Fruit fly (Drosophila melanogaster) whole organism, prepupa: ENCODE data around the gene Elp1.
A peak's percentile ranks its signal among the peaks of the same experiment; 100 is the strongest.

Source experiments
- Blimp-1 ChIP-seq: fragments of 200-800 bp; sonication (Bioruptor generic); optimal IDR thresholded peaks from 3 replicates; lab custom pipeline; 2017; ENCODE audit warnings: missing biosample characterization, missing genetic modification characterization, mild to moderate bottlenecking, moderate library complexity, missing genetic modification reagents
- CG10631 ChIP-seq: fragments of 200-800 bp; sonication (Bioruptor generic); optimal IDR thresholded peaks from 2 replicates; lab custom pipeline; 2016; ENCODE audit warnings: missing biosample characterization, missing genetic modification characterization
- CG10669 ChIP-seq: fragments of 200-800 bp; sonication (Bioruptor generic); optimal IDR thresholded peaks from 3 replicates; lab custom pipeline; 2018; ENCODE audit warnings: missing biosample characterization, mild to moderate bottlenecking, missing genetic modification characterization, moderate library complexity
- CG11294 ChIP-seq: fragments of 200-800 bp; sonication (Bioruptor generic); IDR thresholded peaks from 2 replicates; pipeline ENCODE4 v1.3.6; 2022; ENCODE audit warnings: missing biosample characterization, missing genetic modification characterization
- CG11902 ChIP-seq: fragments of 200-800 bp; sonication (Bioruptor generic); optimal IDR thresholded peaks from 3 replicates; lab custom pipeline; 2016; ENCODE audit warnings: missing biosample characterization, missing genetic modification characterization
- CG15336 ChIP-seq: fragments of 200-800 bp; sonication (Bioruptor generic); IDR thresholded peaks from 2 replicates; pipeline ENCODE4 v1.3.6; 2022; ENCODE audit warnings: missing biosample characterization, missing genetic modification characterization
- CG1621 ChIP-seq: fragments of 200-800 bp; sonication (Bioruptor generic); optimal IDR thresholded peaks from 3 replicates; lab custom pipeline; 2018; ENCODE audit warnings: missing biosample characterization, mild to moderate bottlenecking, missing genetic modification characterization
- CG16779 ChIP-seq: fragments of 200-800 bp; sonication (Bioruptor generic); optimal IDR thresholded peaks from 3 replicates; lab custom pipeline; 2017; ENCODE audit warnings: missing biosample characterization, mild to moderate bottlenecking, missing genetic modification characterization
- CG3032 ChIP-seq: fragments of 200-800 bp; optimal IDR thresholded peaks from 2 replicates; lab custom pipeline; 2019; ENCODE audit warnings: missing biosample characterization, mild to moderate bottlenecking, missing genetic modification characterization, moderate library complexity
- CG32006 ChIP-seq: fragments of 200-800 bp; sonication (Bioruptor generic); optimal IDR thresholded peaks from 3 replicates; lab custom pipeline; 2017; ENCODE audit warnings: missing biosample characterization, mild to moderate bottlenecking, missing genetic modification characterization
- CG34406 ChIP-seq: fragments of 200-800 bp; sonication (Bioruptor generic); optimal IDR thresholded peaks from 3 replicates; lab custom pipeline; 2016; ENCODE audit warnings: missing biosample characterization, missing genetic modification characterization
- CG3919 ChIP-seq: fragments of 200-800 bp; sonication (Bioruptor generic); optimal IDR thresholded peaks from 3 replicates; lab custom pipeline; 2016; ENCODE audit warnings: missing biosample characterization, missing genetic modification characterization
- CG6163 ChIP-seq: fragments of 200-800 bp; sonication (Bioruptor generic); IDR thresholded peaks from 3 replicates; pipeline ENCODE4 v1.3.6; 2022; ENCODE audit warnings: missing biosample characterization, missing genetic modification characterization
- CG6276 ChIP-seq: fragments of 200-800 bp; sonication (Bioruptor generic); optimal IDR thresholded peaks from 2 replicates; lab custom pipeline; 2017; ENCODE audit warnings: missing biosample characterization, mild to moderate bottlenecking, missing genetic modification characterization
- CG6792 ChIP-seq: fragments of 200-800 bp; sonication (Bioruptor generic); optimal IDR thresholded peaks from 3 replicates; lab custom pipeline; 2016; ENCODE audit warnings: missing biosample characterization, missing genetic modification characterization
- CG6808 ChIP-seq: fragments of 200-800 bp; sonication (Bioruptor generic); optimal IDR thresholded peaks from 3 replicates; lab custom pipeline; 2017; ENCODE audit warnings: missing biosample characterization, missing genetic modification characterization, mild to moderate bottlenecking, moderate library complexity, missing genetic modification reagents
- CG8119 ChIP-seq: fragments of 200-800 bp; sonication (Bioruptor generic); IDR thresholded peaks from 3 replicates; pipeline ENCODE4 v1.3.6; 2022; ENCODE audit warnings: missing biosample characterization, missing genetic modification characterization
- CG8319 ChIP-seq: fragments of 200-800 bp; sonication (Bioruptor generic); optimal IDR thresholded peaks from 3 replicates; lab custom pipeline; 2016; ENCODE audit warnings: missing biosample characterization, missing genetic modification characterization
- CG8632 ChIP-seq: fragments of 200-800 bp; sonication (Bioruptor generic); optimal IDR thresholded peaks from 3 replicates; lab custom pipeline; 2016; ENCODE audit warnings: missing biosample characterization, missing genetic modification characterization
- Eip75B ChIP-seq: fragments of 200-800 bp; sonication (Bioruptor generic); optimal IDR thresholded peaks from 3 replicates; lab custom pipeline; 2016; ENCODE audit warnings: missing biosample characterization, missing genetic modification characterization
- Eip78C ChIP-seq: fragments of 200-800 bp; sonication (Bioruptor generic); peaks from one replicate; lab custom pipeline; 2016; ENCODE audit warnings: missing biosample characterization, missing genetic modification characterization
- Ets96B ChIP-seq: fragments of 200-800 bp; optimal IDR thresholded peaks from 2 replicates; lab custom pipeline; 2019; ENCODE audit warnings: missing biosample characterization, mild to moderate bottlenecking, missing genetic modification characterization, moderate library complexity
- Gug ChIP-seq: fragments of 200-800 bp; sonication (Bioruptor generic); IDR thresholded peaks from 2 replicates; pipeline ENCODE4 v1.3.6; 2022; ENCODE audit warnings: missing biosample characterization, missing genetic modification characterization
- Hr39 ChIP-seq: fragments of 200-800 bp; sonication (Bioruptor generic); optimal IDR thresholded peaks from 2 replicates; lab custom pipeline; 2016; ENCODE audit warnings: missing biosample characterization, missing genetic modification characterization
- Hr4 ChIP-seq: fragments of 200-800 bp; sonication (Bioruptor generic); optimal IDR thresholded peaks from 3 replicates; lab custom pipeline; 2016; ENCODE audit warnings: missing biosample characterization, missing genetic modification characterization
- Lpt ChIP-seq: fragments of 200-800 bp; sonication (Bioruptor generic); optimal IDR thresholded peaks from 3 replicates; lab custom pipeline; 2016; ENCODE audit warnings: missing biosample characterization, missing genetic modification characterization
- Met ChIP-seq: fragments of 200-800 bp; sonication (Bioruptor generic); optimal IDR thresholded peaks from 3 replicates; lab custom pipeline; 2016; ENCODE audit warnings: missing biosample characterization, missing genetic modification characterization
- OdsH ChIP-seq: fragments of 200-800 bp; sonication (Bioruptor generic); optimal IDR thresholded peaks from 3 replicates; lab custom pipeline; 2016; ENCODE audit warnings: missing biosample characterization, missing genetic modification characterization
- Sox102F ChIP-seq: fragments of 200-800 bp; sonication (Bioruptor generic); optimal IDR thresholded peaks from 2 replicates; lab custom pipeline; 2016; ENCODE audit warnings: missing biosample characterization, mild to moderate bottlenecking, missing genetic modification characterization
- Sox14 ChIP-seq: fragments of 200-800 bp; sonication (Bioruptor generic); optimal IDR thresholded peaks from 3 replicates; lab custom pipeline; 2016; ENCODE audit warnings: missing biosample characterization, missing genetic modification characterization
- Sox15 ChIP-seq: fragments of 200-800 bp; sonication (Bioruptor generic); optimal IDR thresholded peaks from 3 replicates; lab custom pipeline; 2016; ENCODE audit warnings: missing biosample characterization, missing genetic modification characterization
- achi ChIP-seq: fragments of 200-800 bp; sonication (Bioruptor generic); optimal IDR thresholded peaks from 3 replicates; lab custom pipeline; 2016; ENCODE audit warnings: missing biosample characterization, missing genetic modification characterization
- acj6 ChIP-seq: fragments of 200-800 bp; sonication (Bioruptor generic); optimal IDR thresholded peaks from 3 replicates; lab custom pipeline; 2016; ENCODE audit warnings: missing biosample characterization, missing genetic modification characterization
- cyc ChIP-seq: fragments of 200-800 bp; sonication (Bioruptor generic); optimal IDR thresholded peaks from 3 replicates; lab custom pipeline; 2016; ENCODE audit warnings: missing biosample characterization, missing genetic modification characterization
- eg ChIP-seq: fragments of 200-800 bp; sonication (Bioruptor generic); IDR thresholded peaks from 3 replicates; pipeline ENCODE4 v1.3.6; 2022; ENCODE audit warnings: missing biosample characterization, missing genetic modification characterization
- esn ChIP-seq: fragments of 200-800 bp; sonication (Bioruptor generic); optimal IDR thresholded peaks from 2 replicates; lab custom pipeline; 2016; ENCODE audit warnings: missing biosample characterization, mild to moderate bottlenecking, missing genetic modification characterization, moderate library complexity
- fd59A ChIP-seq: fragments of 200-800 bp; sonication (Bioruptor generic); optimal IDR thresholded peaks from 2 replicates; lab custom pipeline; 2017; ENCODE audit warnings: missing biosample characterization, mild to moderate bottlenecking, missing genetic modification characterization, missing genetic modification reagents
- fd85E ChIP-seq: fragments of 200-800 bp; sonication (Bioruptor generic); optimal IDR thresholded peaks from 3 replicates; lab custom pipeline; 2016; ENCODE audit warnings: missing biosample characterization, missing genetic modification characterization
- fkh ChIP-seq: fragments of 200-800 bp; sonication (Bioruptor generic); optimal IDR thresholded peaks from 3 replicates; lab custom pipeline; 2017; ENCODE audit warnings: missing biosample characterization, mild to moderate bottlenecking, missing genetic modification characterization, moderate library complexity
- lz ChIP-seq: fragments of 200-800 bp; sonication (Bioruptor generic); optimal IDR thresholded peaks from 3 replicates; lab custom pipeline; 2016; ENCODE audit warnings: missing biosample characterization, missing genetic modification characterization
- pdm3 ChIP-seq: fragments of 200-800 bp; sonication (Bioruptor generic); optimal IDR thresholded peaks from 3 replicates; lab custom pipeline; 2016; ENCODE audit warnings: missing biosample characterization, missing genetic modification characterization
- salr ChIP-seq, 2 experiments: fragments of 200-800 bp; sonication (Bioruptor generic); optimal IDR thresholded peaks; 3 replicates each; lab custom pipeline; 2016 to 2018; ENCODE audit warnings: missing biosample characterization in 2 of 2, missing genetic modification characterization in 2 of 2, mild to moderate bottlenecking in 1 of 2
- spab ChIP-seq: fragments of 200-800 bp; sonication (Bioruptor generic); optimal IDR thresholded peaks from 2 replicates; lab custom pipeline; 2017; ENCODE audit warnings: missing biosample characterization, mild to moderate bottlenecking, missing genetic modification characterization, missing genetic modification reagents
- ss ChIP-seq, 2 experiments: fragments of 200-800 bp; sonication (Bioruptor generic); optimal IDR thresholded peaks; 2 replicates in 1 of 2; 3 replicates in 1 of 2; lab custom pipeline; 2017 to 2018; ENCODE audit warnings: mild to moderate bottlenecking in 2 of 2, missing biosample characterization in 2 of 2, missing genetic modification characterization in 2 of 2, moderate library complexity in 1 of 2
- svp ChIP-seq: fragments of 200-800 bp; sonication (Bioruptor generic); peaks from one replicate; lab custom pipeline; 2016; ENCODE audit warnings: missing biosample characterization, missing genetic modification characterization
- topi ChIP-seq: fragments of 200-800 bp; sonication (Bioruptor generic); optimal IDR thresholded peaks from 3 replicates; lab custom pipeline; 2016; ENCODE audit warnings: missing biosample characterization, missing genetic modification characterization
- vri ChIP-seq: fragments of 200-800 bp; sonication (Bioruptor generic); optimal IDR thresholded peaks from 3 replicates; lab custom pipeline; 2016; ENCODE audit warnings: missing biosample characterization, mild to moderate bottlenecking, missing genetic modification characterization

Elp1 gene

DNA sequence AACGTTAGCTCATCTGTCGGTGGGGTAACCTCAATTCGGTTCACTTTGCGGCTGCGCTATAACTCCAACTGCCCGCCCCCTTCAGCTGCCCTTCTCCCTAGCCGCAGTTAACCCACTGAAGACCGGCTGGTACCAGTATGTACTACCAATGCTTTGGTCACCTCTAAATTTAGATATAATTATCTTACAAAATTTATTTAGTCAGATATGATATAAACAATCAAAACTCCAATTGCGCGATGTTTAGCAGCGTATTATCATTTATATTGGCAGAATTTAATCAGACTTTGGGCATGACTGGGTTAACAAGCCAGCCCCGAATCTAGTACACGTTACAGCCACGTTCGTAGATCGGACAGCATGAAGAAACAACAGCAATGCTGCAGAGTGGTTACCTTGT, 10.9 kb downstream of the Elp1 start (continued):
- TF ChIP-seq CG8632 (GFP tag; lab: Kevin White, UChicago) (peak; percentile 10), vri (no peak), topi (GFP tag; lab: Kevin White, UChicago) (peak; percentile 6), acj6 (GFP tag; lab: Kevin White, UChicago) (peak; percentile 39), svp (peak; percentile 70), Ets96B (peak; percentile 43), Hr39 (no peak), fkh (GFP tag; lab: Kevin White, UChicago) (no peak), CG10631 (GFP tag; lab: Kevin White, UChicago) (peak; percentile 43), Sox15 (GFP tag; lab: Kevin White, UChicago) (peak; percentile 11), esn (GFP tag; lab: Kevin White, UChicago) (no peak), lz (peak; percentile 27), CG6792 (GFP tag; lab: Kevin White, UChicago) (peak; percentile 32), achi (peak; percentile 52), Sox14 (GFP tag; lab: Kevin White, UChicago) (peak; percentile 37), Lpt (GFP tag; lab: Kevin White, UChicago) (peak; percentile 57), CG1621 (peak; percentile 21), CG16779 (tag; lab: Kevin White, UChicago) (no peak), CG11902 (GFP tag; lab: Kevin White, UChicago) (peak; percentile 0), CG3919 (peak; percentile 51), Eip78C (GFP tag; lab: Kevin White, UChicago) (peak; percentile 91), CG11294 (GFP tag; lab: Robert Waterston, UW) (peak; percentile 26; the same call in 1 of the 2 replicates), CG6808 (GFP tag; lab: Kevin White, UChicago) (peak; percentile 55), fd59A (GFP tag; lab: Kevin White, UChicago) (peak; percentile 38), CG6276 (GFP tag; lab: Kevin White, UChicago) (peak; percentile 53)

DNA sequence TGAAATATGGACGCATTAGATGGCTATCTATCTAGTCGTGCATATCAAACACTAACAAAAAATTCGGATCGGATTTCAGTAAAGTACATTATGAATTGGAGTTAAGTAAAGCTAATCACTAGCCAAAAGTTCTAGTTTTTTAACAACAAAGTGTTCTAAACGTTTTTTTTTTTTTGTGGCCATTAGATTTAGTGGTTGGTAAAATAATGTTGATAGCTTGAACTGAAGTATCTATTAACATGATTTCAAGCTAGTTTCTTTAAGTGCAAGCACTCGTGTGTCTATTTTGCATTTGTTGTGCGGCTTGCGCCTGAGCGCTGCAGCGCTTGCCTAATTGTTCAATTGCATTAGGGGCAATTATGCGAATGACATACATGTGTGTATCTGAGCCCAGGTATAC, 11.8 kb downstream of the Elp1 start:
- TF ChIP-seq eg (GFP tag; lab: Robert Waterston, UW) (peak; percentile 50; the same call in 2 of the 3 replicates), Hr4 (peak; percentile 18), salr (GFP tag; optimal IDR thresholded peaks at IDR 0.05; lab: Kevin White, UChicago) (no peak), CG6276 (GFP tag; lab: Kevin White, UChicago) (peak; percentile 20), Blimp-1 (no peak), svp (no peak), cyc (no peak), fd85E (GFP tag; lab: Kevin White, UChicago) (no peak), Lpt (GFP tag; lab: Kevin White, UChicago) (no peak), CG32006 (GFP tag; lab: Kevin White, UChicago) (peak; percentile 33), Hr39 (no peak), CG15336 (GFP tag; lab: Robert Waterston, UW) (peak; percentile 64), CG8119 (GFP tag; lab: Robert Waterston, UW) (no peak)

- peak; percentile 10 for TF ChIP-seq spab (GFP tag; lab: Kevin White, UChicago)
- TF ChIP-seq eg (GFP tag; lab: Robert Waterston, UW) = no peak
- no peak for TF ChIP-seq CG16779 (tag; lab: Kevin White, UChicago)
- TF ChIP-seq pdm3 (GFP tag; lab: Kevin White, UChicago) = peak; percentile 29
- peak; percentile 69 for TF ChIP-seq Eip78C (GFP tag; lab: Kevin White, UChicago)
- 0 out of 2 replicates have a peak, but pooled peaks have one; percentile 17 for TF ChIP-seq CG15336 (GFP tag; lab: Robert Waterston, UW)
- TF ChIP-seq Met (GFP tag; lab: Kevin White, UChicago) = no peak
- no peak for TF ChIP-seq vri
- peak; percentile 26 for TF ChIP-seq CG3032 (tag; lab: Kevin White, UChicago)
- peak; percentile 33 for TF ChIP-seq CG3919
- TF ChIP-seq Gug (GFP tag; lab: Robert Waterston, UW) = no peak
- TF ChIP-seq esn (GFP tag; lab: Kevin White, UChicago) = no peak
- TF ChIP-seq CG34406 (GFP tag; lab: Kevin White, UChicago) = peak; percentile 3
- peak in 1 of 2 experiments; percentile 37 for TF ChIP-seq ss (GFP tag; optimal IDR thresholded peaks at IDR 0.05; lab: Kevin White, UChicago)
- no peak for TF ChIP-seq Sox102F
- TF ChIP-seq OdsH (GFP tag; lab: Kevin White, UChicago) = peak; percentile 15
- no peak for TF ChIP-seq Eip75B (GFP tag; lab: Kevin White, UChicago)
- TF ChIP-seq CG1621 = no peak
- TF ChIP-seq CG10669 = peak; percentile 15
- TF ChIP-seq CG6163 (GFP tag; lab: Robert Waterston, UW) = no peak
- TF ChIP-seq CG8319 (GFP tag; lab: Kevin White, UChicago) = no peak
- no peak for TF ChIP-seq CG11294 (GFP tag; lab: Robert Waterston, UW)
These were observed 12.7 kb downstream of the Elp1 start for dm6 chr3R:11663441-11663840.
